Fruit fly (Drosophila melanogaster) whole organism, embryonic: ENCODE measurements around the gene gce.
A peak's percentile ranks its signal among the peaks of the same experiment; 100 is the strongest.

Experiments
- Abd-B ChIP-seq: fragments of 200-800 bp; sonication (Bioruptor generic); optimal IDR thresholded peaks from 2 replicates; lab custom pipeline; 2018; ENCODE audit warnings: missing biosample characterization, mild to moderate bottlenecking, missing genetic modification characterization, moderate library complexity
- Blimp-1 ChIP-seq: fragments of 200-800 bp; sonication (Bioruptor generic); optimal IDR thresholded peaks from 3 replicates; lab custom pipeline; 2018; ENCODE audit warnings: missing biosample characterization, missing genetic modification characterization, mild to moderate bottlenecking, moderate library complexity, missing genetic modification reagents
- CG12391 ChIP-seq: fragments of 200-800 bp; sonication (Bioruptor generic); optimal IDR thresholded peaks from 3 replicates; lab custom pipeline; 2018; ENCODE audit warnings: missing biosample characterization, mild to moderate bottlenecking, missing genetic modification characterization, moderate library complexity
- CG13424 ChIP-seq: fragments of 200-800 bp; sonication (Bioruptor generic); optimal IDR thresholded peaks from 2 replicates; lab custom pipeline; 2019; ENCODE audit warnings: missing biosample characterization, mild to moderate bottlenecking, missing genetic modification characterization, moderate library complexity
- CG13624 ChIP-seq: fragments of 200-800 bp; sonication (Bioruptor generic); optimal IDR thresholded peaks from 2 replicates; lab custom pipeline; 2016; ENCODE audit warnings: missing biosample characterization, missing genetic modification characterization
- CG14014 ChIP-seq: fragments of 200-800 bp; sonication (Bioruptor generic); IDR thresholded peaks from 2 replicates; pipeline ENCODE4 v1.3.6; 2022; ENCODE audit warnings: missing biosample characterization, missing genetic modification characterization
- CG15269 ChIP-seq: fragments of 200-800 bp; sonication (Bioruptor generic); optimal IDR thresholded peaks from 2 replicates; lab custom pipeline; 2018; ENCODE audit warnings: missing biosample characterization, mild to moderate bottlenecking, missing genetic modification characterization, moderate library complexity
- CG16815 ChIP-seq: fragments of 200-800 bp; sonication (Bioruptor generic); optimal IDR thresholded peaks from 3 replicates; lab custom pipeline; 2017; ENCODE audit warnings: missing biosample characterization, mild to moderate bottlenecking, missing genetic modification characterization
- CG17359 ChIP-seq: fragments of 200-800 bp; sonication (Bioruptor generic); optimal IDR thresholded peaks from 3 replicates; lab custom pipeline; 2018; ENCODE audit warnings: missing biosample characterization, mild to moderate bottlenecking, missing genetic modification characterization, moderate library complexity
- CG17361 ChIP-seq: fragments of 200-800 bp; sonication (Bioruptor generic); IDR thresholded peaks from 3 replicates; pipeline ENCODE4 v1.3.6; 2022; ENCODE audit warnings: missing biosample characterization, missing genetic modification characterization
- CG17385 ChIP-seq: fragments of 200-800 bp; sonication (Bioruptor generic); optimal IDR thresholded peaks from 3 replicates; lab custom pipeline; 2018; ENCODE audit warnings: missing biosample characterization, mild to moderate bottlenecking, missing genetic modification characterization
- CG17612 ChIP-seq: fragments of 200-800 bp; sonication (Bioruptor generic); IDR thresholded peaks from 2 replicates; pipeline ENCODE4 v1.3.6; 2022; ENCODE audit warnings: missing biosample characterization, missing genetic modification characterization
- CG18262 ChIP-seq: fragments of 200-800 bp; optimal IDR thresholded peaks from 3 replicates; lab custom pipeline; 2019; ENCODE audit warnings: missing biosample characterization, mild to moderate bottlenecking, missing genetic modification characterization, moderate library complexity
- CG2678 ChIP-seq: fragments of 200-800 bp; sonication (Bioruptor generic); optimal IDR thresholded peaks from 3 replicates; lab custom pipeline; 2019; ENCODE audit warnings: missing biosample characterization, mild to moderate bottlenecking, missing genetic modification characterization, moderate library complexity
- CG2712 ChIP-seq: fragments of 200-800 bp; optimal IDR thresholded peaks from 3 replicates; lab custom pipeline; 2019; ENCODE audit warnings: missing biosample characterization, mild to moderate bottlenecking, missing genetic modification characterization, moderate library complexity
- CG31441 ChIP-seq: fragments of 200-800 bp; sonication (Bioruptor generic); IDR thresholded peaks from 2 replicates; pipeline ENCODE4 v1.3.6; 2022; ENCODE audit warnings: missing biosample characterization, missing genetic modification characterization
- CG6689 ChIP-seq: fragments of 200-800 bp; sonication (Bioruptor generic); IDR thresholded peaks from 2 replicates; pipeline ENCODE4 v1.3.6; 2022; ENCODE audit warnings: missing biosample characterization, missing genetic modification characterization
- CG7357 ChIP-seq: fragments of 200-800 bp; sonication (Bioruptor generic); IDR thresholded peaks from 3 replicates; pipeline ENCODE4 v1.3.6; 2022; ENCODE audit warnings: missing biosample characterization, missing genetic modification characterization
- CG7839 ChIP-seq: fragments of 200-800 bp; sonication (Bioruptor generic); optimal IDR thresholded peaks from 3 replicates; lab custom pipeline; 2018; ENCODE audit warnings: missing biosample characterization, mild to moderate bottlenecking, missing genetic modification characterization, moderate library complexity
- CoRest ChIP-seq: fragments of 200-800 bp; sonication (Bioruptor generic); optimal IDR thresholded peaks from 3 replicates; lab custom pipeline; 2018; ENCODE audit warnings: missing biosample characterization, mild to moderate bottlenecking, missing genetic modification characterization, moderate library complexity
- HLH3B ChIP-seq: fragments of 200-800 bp; sonication (Bioruptor generic); IDR thresholded peaks from 2 replicates; pipeline ENCODE4 v1.3.6; 2022; ENCODE audit warnings: missing biosample characterization, missing genetic modification characterization
- Hey ChIP-seq: fragments of 200-800 bp; sonication (Bioruptor generic); optimal IDR thresholded peaks from 3 replicates; lab custom pipeline; 2018; ENCODE audit warnings: missing biosample characterization, mild to moderate bottlenecking, missing genetic modification characterization
- Hr51 ChIP-seq, 2 experiments: fragments of 200-800 bp; sonication (Bioruptor generic); optimal IDR thresholded peaks; 2 replicates in 1 of 2; 3 replicates in 1 of 2; lab custom pipeline; 2016 to 2018; ENCODE audit warnings: missing biosample characterization in 2 of 2, missing genetic modification characterization in 2 of 2, mild to moderate bottlenecking in 1 of 2, moderate library complexity in 1 of 2
- Meics ChIP-seq: fragments of 200-800 bp; sonication (Bioruptor generic); optimal IDR thresholded peaks from 2 replicates; lab custom pipeline; 2017; ENCODE audit warnings: missing biosample characterization, mild to moderate bottlenecking, missing genetic modification characterization
- Ptx1 ChIP-seq: fragments of 200-800 bp; sonication (Bioruptor generic); IDR thresholded peaks from 2 replicates; pipeline ENCODE4 v1.3.6; 2022; ENCODE audit warnings: missing biosample characterization, missing genetic modification characterization
- Xbp1 ChIP-seq: fragments of 200-800 bp; sonication (Bioruptor generic); optimal IDR thresholded peaks from 3 replicates; lab custom pipeline; 2016; ENCODE audit warnings: missing biosample characterization, mild to moderate bottlenecking, missing genetic modification characterization
- Xrp1 ChIP-seq: fragments of 200-800 bp; sonication (Bioruptor generic); IDR thresholded peaks from 2 replicates; pipeline ENCODE4 v1.3.6; 2022; ENCODE audit warnings: missing biosample characterization, missing genetic modification characterization
- bowl ChIP-seq: fragments of 200-800 bp; sonication (Bioruptor generic); IDR thresholded peaks from 2 replicates; pipeline ENCODE4 v1.3.6; 2022; ENCODE audit warnings: missing biosample characterization, missing genetic modification characterization
- dmrt99B ChIP-seq: fragments of 200-800 bp; sonication (Bioruptor generic); optimal IDR thresholded peaks from 2 replicates; lab custom pipeline; 2018; ENCODE audit warnings: missing biosample characterization, mild to moderate bottlenecking, missing genetic modification characterization, moderate library complexity
- dpn ChIP-seq, 2 experiments: fragments of 200-800 bp; sonication (Bioruptor generic); optimal IDR thresholded peaks; 3 replicates each; lab custom pipeline; 2016; ENCODE audit warnings: missing biosample characterization in 2 of 2, missing genetic modification characterization in 2 of 2
- gem ChIP-seq: fragments of 200-800 bp; sonication (Bioruptor generic); optimal IDR thresholded peaks from 2 replicates; lab custom pipeline; 2019; ENCODE audit warnings: missing biosample characterization, mild to moderate bottlenecking, missing genetic modification characterization, moderate library complexity
- grau ChIP-seq: fragments of 200-800 bp; optimal IDR thresholded peaks from 3 replicates; lab custom pipeline; 2019; ENCODE audit warnings: missing biosample characterization, mild to moderate bottlenecking, missing genetic modification characterization, moderate library complexity
- hkb ChIP-seq, 2 experiments: fragments of 200-800 bp in 1 of 2; fragments of >200 bp in 1 of 2; sonication (Bioruptor generic) in 1 of 2; IDR thresholded peaks in 1 of 2; optimal IDR thresholded peaks in 1 of 2; 2 replicates each; pipeline versions ENCODE4 v1.3.6 to Lab custom; 2017 to 2022; ENCODE audit warnings: missing biosample characterization in 1 of 2, missing genetic modification characterization in 1 of 2
- jumu ChIP-seq: fragments of 200-800 bp; sonication (Bioruptor generic); optimal IDR thresholded peaks from 3 replicates; lab custom pipeline; 2016; ENCODE audit warnings: missing biosample characterization, missing genetic modification characterization
- lab ChIP-seq: fragments of 200-800 bp; sonication (Bioruptor generic); optimal IDR thresholded peaks from 3 replicates; lab custom pipeline; 2017; ENCODE audit warnings: missing biosample characterization, missing genetic modification characterization, mild to moderate bottlenecking, moderate library complexity, missing genetic modification reagents
- lmd ChIP-seq: fragments of 200-800 bp; sonication (Bioruptor generic); IDR thresholded peaks from 2 replicates; pipeline ENCODE4 v1.3.6; 2022; ENCODE audit warnings: missing biosample characterization, missing genetic modification characterization
- mam ChIP-seq: fragments of 200-800 bp; sonication (Bioruptor generic); optimal IDR thresholded peaks from 3 replicates; lab custom pipeline; 2016; ENCODE audit warnings: missing biosample characterization, missing genetic modification characterization
- nmo ChIP-seq: fragments of 200-800 bp; sonication (Bioruptor generic); optimal IDR thresholded peaks from 2 replicates; lab custom pipeline; 2018; ENCODE audit warnings: missing biosample characterization, mild to moderate bottlenecking, missing genetic modification characterization, moderate library complexity
- peb ChIP-seq: fragments of 200-800 bp; sonication (Bioruptor generic); IDR thresholded peaks from 2 replicates; pipeline ENCODE4 v1.3.6; 2022; ENCODE audit warnings: missing biosample characterization, missing genetic modification characterization
- phol ChIP-seq: fragments of 200-800 bp; sonication (Bioruptor generic); optimal IDR thresholded peaks from 3 replicates; lab custom pipeline; 2018; ENCODE audit warnings: missing biosample characterization, mild to moderate bottlenecking, missing genetic modification characterization, moderate library complexity
- ranshi ChIP-seq: fragments of 200-800 bp; sonication (Bioruptor generic); IDR thresholded peaks from 2 replicates; pipeline ENCODE4 v1.3.6; 2022; ENCODE audit warnings: missing biosample characterization, missing genetic modification characterization
- row ChIP-seq: fragments of 200-800 bp; sonication (Bioruptor generic); IDR thresholded peaks from 3 replicates; pipeline ENCODE4 v1.3.6; 2022; ENCODE audit warnings: missing biosample characterization, missing genetic modification characterization
- shn ChIP-seq: fragments of 200-800 bp; sonication (Bioruptor generic); optimal IDR thresholded peaks from 3 replicates; lab custom pipeline; 2016; ENCODE audit warnings: missing biosample characterization, missing genetic modification characterization
- slbo ChIP-seq: fragments of 200-800 bp; sonication (Bioruptor generic); IDR thresholded peaks from 2 replicates; pipeline ENCODE4 v1.3.6; 2022; ENCODE audit warnings: missing biosample characterization, missing genetic modification characterization
- stc ChIP-seq: fragments of 200-800 bp; sonication (Bioruptor generic); IDR thresholded peaks from 2 replicates; pipeline ENCODE4 v1.3.6; 2022; ENCODE audit warnings: missing biosample characterization, missing genetic modification characterization
- tap ChIP-seq: fragments of 200-800 bp; optimal IDR thresholded peaks from 3 replicates; lab custom pipeline; 2019; ENCODE audit warnings: missing biosample characterization, mild to moderate bottlenecking, missing genetic modification characterization, moderate library complexity
- tgo ChIP-seq: fragments of 200-800 bp; sonication (Bioruptor generic); IDR thresholded peaks from 3 replicates; pipeline ENCODE4 v1.3.6; 2022; ENCODE audit warnings: missing biosample characterization, missing genetic modification characterization
- twi ChIP-seq: fragments of 200-800 bp; optimal IDR thresholded peaks from 2 replicates; lab custom pipeline; 2019; ENCODE audit warnings: missing biosample characterization, mild to moderate bottlenecking, missing genetic modification characterization, moderate library complexity
- unpg ChIP-seq: fragments of 200-800 bp; sonication (Bioruptor generic); optimal IDR thresholded peaks from 3 replicates; lab custom pipeline; 2018; ENCODE audit warnings: missing biosample characterization, mild to moderate bottlenecking, missing genetic modification characterization, moderate library complexity

gce gene

DNA sequence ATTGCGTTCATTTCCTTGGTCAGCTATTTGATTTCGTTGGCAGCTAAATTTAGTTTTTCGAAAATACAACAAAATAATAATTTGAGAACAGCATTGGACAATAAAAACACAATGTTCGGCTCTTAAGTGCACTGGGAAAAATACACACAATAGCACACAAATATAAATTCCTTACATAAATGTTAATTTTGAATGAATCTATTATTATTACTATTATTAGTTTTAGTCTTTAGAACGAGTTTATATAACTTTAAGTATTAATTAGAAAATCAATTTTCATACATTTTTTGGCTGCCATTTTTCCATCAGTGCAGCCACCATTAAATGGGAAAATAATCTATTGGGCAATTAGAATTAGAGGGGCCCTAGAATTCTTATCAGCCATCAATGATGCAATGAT is 12.4 kb downstream of the gce start:
- peak; percentile 32 for TF ChIP-seq unpg (GFP tag; lab: Kevin White, UChicago)
- TF ChIP-seq ranshi = no peak
- peak; percentile 1 for TF ChIP-seq CG18262
- TF ChIP-seq gem (tag; lab: Kevin White, UChicago) = peak; percentile 55
- TF ChIP-seq row = peak; percentile 61
- TF ChIP-seq Meics (GFP tag; lab: Kevin White, UChicago) = peak; percentile 16
- TF ChIP-seq Hey (tag; lab: Kevin White, UChicago) = no peak
- TF ChIP-seq slbo (GFP tag; lab: Robert Waterston, UW) = peak; percentile 12; the same call in 1 of the 2 replicates
- peak; percentile 6 for TF ChIP-seq phol
- peak; percentile 11 for TF ChIP-seq CG12391
- peak; percentile 20 for TF ChIP-seq CG17359 (tag; lab: Kevin White, UChicago)
- 0 out of 3 replicates have a peak, but pooled peaks have one; percentile 30 for TF ChIP-seq CG17361 (GFP tag; lab: Robert Waterston, UW)
- TF ChIP-seq peb (GFP tag; lab: Robert Waterston, UW) = no peak
- TF ChIP-seq lmd = peak; percentile 9; the same call in 1 of the 2 replicates
- TF ChIP-seq CG17612 (GFP tag; lab: Robert Waterston, UW) = no peak
- peak; percentile 24 for TF ChIP-seq Blimp-1 (GFP tag; lab: Kevin White, UChicago)
- TF ChIP-seq grau (tag; lab: Kevin White, UChicago) = peak; percentile 39
- 0 out of 2 replicates have a peak, but pooled peaks have one; percentile 13 for TF ChIP-seq CG6689 (GFP tag; lab: Robert Waterston, UW)
- peak; percentile 29 for TF ChIP-seq CG2712 (tag; lab: Kevin White, UChicago)
- no peak for TF ChIP-seq CG16815 (GFP tag; lab: Kevin White, UChicago)
- no peak for TF ChIP-seq jumu
- TF ChIP-seq CG13624 (GFP tag; lab: Kevin White, UChicago) = no peak
- peak; percentile 2 for TF ChIP-seq nmo (GFP tag; lab: Kevin White, UChicago)
- no peak for TF ChIP-seq shn (GFP tag; lab: Kevin White, UChicago)
- TF ChIP-seq CG15269 (tag; lab: Kevin White, UChicago) = peak; percentile 48
- TF ChIP-seq tap (tag; lab: Kevin White, UChicago) = peak; percentile 30
- peak; percentile 34; the same call in 1 of the 2 replicates for TF ChIP-seq stc
- peak in 1 of 2 experiments; percentile 68 for TF ChIP-seq Hr51 (GFP tag; optimal IDR thresholded peaks at IDR 0.05; lab: Kevin White, UChicago)
- TF ChIP-seq CG14014 (GFP tag; lab: Robert Waterston, UW) = no peak
- TF ChIP-seq Xrp1 (GFP tag; lab: Robert Waterston, UW) = peak; percentile 32; the same call in 1 of the 2 replicates
- TF ChIP-seq Xbp1 (GFP tag; lab: Kevin White, UChicago) = peak; percentile 17
- peak; percentile 3 for TF ChIP-seq lab
- TF ChIP-seq CG7839 = peak; percentile 40
- peak; percentile 24 for TF ChIP-seq CoRest (tag; lab: Kevin White, UChicago)
- peak; percentile 43; the same call in 1 of the 2 replicates for TF ChIP-seq Ptx1 (GFP tag; lab: Robert Waterston, UW)
- TF ChIP-seq bowl (GFP tag; lab: Robert Waterston, UW) = no peak
- TF ChIP-seq hkb (optimal IDR thresholded peaks at IDR 0.05; lab: Kevin White, UChicago) = no peak
- TF ChIP-seq hkb (GFP tag; IDR thresholded peaks at IDR 0.05; lab: Robert Waterston, UW) = peak; percentile 30; the same call in 1 of the 2 replicates
- peak; percentile 53 for TF ChIP-seq CG2678
- peak; percentile 36 for TF ChIP-seq CG31441
- peak; percentile 11 for TF ChIP-seq CG17385 (GFP tag; lab: Kevin White, UChicago)
- TF ChIP-seq mam (GFP tag; lab: Kevin White, UChicago) = no peak
- peak; percentile 36 for TF ChIP-seq CG13424
- TF ChIP-seq twi (tag; lab: Kevin White, UChicago) = no peak
- peak; percentile 53 for TF ChIP-seq dmrt99B (tag; lab: Kevin White, UChicago)
- TF ChIP-seq Abd-B = peak; percentile 53
- 0 out of 2 replicates have a peak, but pooled peaks have one; percentile 23 for TF ChIP-seq HLH3B (GFP tag; lab: Robert Waterston, UW)
- TF ChIP-seq dpn (GFP tag; optimal IDR thresholded peaks at IDR 0.05; lab: Kevin White, UChicago) = peak in 1 of 2 experiments; percentile 6
- TF ChIP-seq tgo (GFP tag; lab: Robert Waterston, UW) = peak; percentile 30; the same call in 1 of the 3 replicates
- TF ChIP-seq CG7357 (GFP tag; lab: Robert Waterston, UW) = no peak
